Fruit fly (Drosophila melanogaster) S2 (cell line): ENCODE data around the gene CG16820.

Source experiments
- CG8478 ChIP-seq: fragments of >200 bp; optimal IDR thresholded peaks from 2 replicates; lab custom pipeline; 2018
- CTCF ChIP-seq, 2 experiments: fragments of >200 bp; optimal IDR thresholded peaks; 2 replicates each; lab custom pipeline; 2018

dm6 chr2L:13227242-13227641, 18.8 kb upstream of the CG16820 start, which contains the start of gene CG16813:
- TF ChIP-seq CG8478 (lab: Kevin White, UChicago) (no peak), CTCF (optimal IDR thresholded peaks at IDR 0.05; lab: Kevin White, UChicago) (no peak)
